Fruit fly (Drosophila melanogaster): ENCODE results near the gene Prx1.

DNA sequence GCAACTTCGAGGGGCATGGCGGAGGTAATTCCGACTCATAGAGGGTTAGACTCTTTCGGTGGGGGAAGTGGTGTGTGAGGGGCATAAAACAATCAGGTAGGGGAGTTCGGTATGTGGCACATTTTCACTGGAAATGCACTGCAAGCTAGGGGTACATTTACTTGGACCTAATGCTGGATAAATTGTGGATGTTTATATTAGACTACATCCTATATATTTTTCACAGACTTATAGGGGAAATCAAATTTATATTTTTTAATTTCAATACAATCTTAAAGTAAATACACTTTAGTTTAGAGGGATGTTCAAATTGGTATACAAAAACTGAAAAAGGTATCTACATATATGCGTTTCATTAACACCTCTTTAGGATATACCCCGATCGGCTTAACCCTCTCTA lies 38.1 kb downstream of the Prx1 start:
- TF ChIP-seq Clk (GFP tag; optimal IDR thresholded peaks at IDR 0.05) (no peak), cnc (optimal IDR thresholded peaks at IDR 0.05) (no peak)

All from whole organism, adult.